Worm (Caenorhabditis elegans): ENCODE measurements around the gene C03B1.1.

The C03B1.1 gene

ce11 chrX:6360077-6360476 lies 14.5 kb upstream of the C03B1.1 start:
- TF ChIP-seq nhr-77 (tag; optimal IDR thresholded peaks at IDR 0.05) (no peak), unc-39 (tag; optimal IDR thresholded peaks at IDR 0.05) (no peak), lin-11 (tag; optimal IDR thresholded peaks at IDR 0.05) (no peak), alr-1 (tag; optimal IDR thresholded peaks at IDR 0.05) (no peak), dmd-4 (tag; optimal IDR thresholded peaks at IDR 0.05) (no peak), ztf-4 (tag; optimal IDR thresholded peaks at IDR 0.05) (no peak), zag-1 (tag; optimal IDR thresholded peaks at IDR 0.05) (no peak), fos-1 (tag; optimal IDR thresholded peaks at IDR 0.05) (no peak), skn-1 (tag; optimal IDR thresholded peaks at IDR 0.05) (no peak)

ce11 chrX:6360658-6361057 lies 13.9 kb upstream of the C03B1.1 start, which contains the start of gene C03B1.14:
C03B1.14 (minus strand) TSS chrX:6360758.
- no peak for TF ChIP-seq sma-3 (GFP tag; optimal IDR thresholded peaks at IDR 0.05)
- TF ChIP-seq skn-1 (tag; optimal IDR thresholded peaks at IDR 0.05), result no peak
- no peak for TF ChIP-seq crh-2 (tag; optimal IDR thresholded peaks at IDR 0.05)
- TF ChIP-seq nhr-77 (tag; optimal IDR thresholded peaks at IDR 0.05), result no peak
- no peak for TF ChIP-seq sma-9 (GFP tag; optimal IDR thresholded peaks at IDR 0.05)
- no peak for TF ChIP-seq sma-9 (tag; optimal IDR thresholded peaks at IDR 0.05)
- TF ChIP-seq mab-5 (tag; optimal IDR thresholded peaks at IDR 0.05), result no peak
- TF ChIP-seq gmeb-1 (tag; optimal IDR thresholded peaks at IDR 0.05), result no peak
- no peak for TF ChIP-seq ceh-16 (tag; optimal IDR thresholded peaks at IDR 0.05)
- no peak for TF ChIP-seq blmp-1 (tag; optimal IDR thresholded peaks at IDR 0.05; ENCODE audit: insufficient read depth)
- TF ChIP-seq ama-1 (optimal IDR thresholded peaks at IDR 0.05), result no peak
- no peak for TF ChIP-seq mdl-1 (tag; optimal IDR thresholded peaks at IDR 0.05)
- TF ChIP-seq snpc-4 (tag; optimal IDR thresholded peaks at IDR 0.05), result no peak
- TF ChIP-seq unc-55 (GFP tag; optimal IDR thresholded peaks at IDR 0.05), result no peak
- no peak for TF ChIP-seq R02D3.7 (tag; optimal IDR thresholded peaks at IDR 0.05)
- no peak for TF ChIP-seq ZK546.5 (tag; optimal IDR thresholded peaks at IDR 0.05)
- no peak for TF ChIP-seq ztf-11 (tag; optimal IDR thresholded peaks at IDR 0.05)
- no peak for TF ChIP-seq lin-39 (tag; optimal IDR thresholded peaks at IDR 0.05)
- TF ChIP-seq nhr-11 (tag; optimal IDR thresholded peaks at IDR 0.05), result no peak
- no peak for TF ChIP-seq mbf-1 (tag; optimal IDR thresholded peaks at IDR 0.05)

ce11 chrX:6364196-6364595 lies 10.4 kb upstream of the C03B1.1 start, which contains the start of gene C03B1.4:
C03B1.4 (plus strand) TSS chrX:6364496.
- no peak for TF ChIP-seq lsy-2 (tag; optimal IDR thresholded peaks at IDR 0.05)
- no peak for TF ChIP-seq blmp-1 (tag; optimal IDR thresholded peaks at IDR 0.05; ENCODE audit: insufficient read depth)
- no peak for TF ChIP-seq nhr-25 (tag; optimal IDR thresholded peaks at IDR 0.05)
- no peak for TF ChIP-seq alr-1 (tag; optimal IDR thresholded peaks at IDR 0.05)
- TF ChIP-seq nhr-237 (tag; optimal IDR thresholded peaks at IDR 0.05), result no peak
- no peak for TF ChIP-seq F13H6.1 (tag; optimal IDR thresholded peaks at IDR 0.05)
- no peak for TF ChIP-seq mab-5 (tag; optimal IDR thresholded peaks at IDR 0.05)
- TF ChIP-seq nhr-77 (tag; optimal IDR thresholded peaks at IDR 0.05), result no peak
- no peak for TF ChIP-seq elt-3 (tag; optimal IDR thresholded peaks at IDR 0.05)
- TF ChIP-seq zag-1 (tag; optimal IDR thresholded peaks at IDR 0.05), result no peak
- no peak for TF ChIP-seq mbf-1 (tag; optimal IDR thresholded peaks at IDR 0.05)
- TF ChIP-seq nhr-21 (tag; optimal IDR thresholded peaks at IDR 0.05), result no peak
- TF ChIP-seq fos-1 (tag; optimal IDR thresholded peaks at IDR 0.05), result no peak
- no peak for TF ChIP-seq peb-1 (tag; optimal IDR thresholded peaks at IDR 0.05)
- TF ChIP-seq skn-1 (tag; optimal IDR thresholded peaks at IDR 0.05), result no peak
- no peak for TF ChIP-seq ztf-1 (GFP tag; conservative IDR thresholded peaks at IDR 0.05)
- TF ChIP-seq nhr-10 (tag; optimal IDR thresholded peaks at IDR 0.05), result no peak
- no peak for TF ChIP-seq nhr-11 (tag; optimal IDR thresholded peaks at IDR 0.05)
- TF ChIP-seq gmeb-1 (tag; optimal IDR thresholded peaks at IDR 0.05), result no peak

- TF ChIP-seq Y55F3AM.14 (GFP tag; optimal IDR thresholded peaks at IDR 0.05) (no peak), elt-3 (tag; optimal IDR thresholded peaks at IDR 0.05) (no peak), lin-13 (GFP tag; optimal IDR thresholded peaks at IDR 0.05) (no peak), alr-1 (tag; optimal IDR thresholded peaks at IDR 0.05) (no peak), ceh-16 (tag; optimal IDR thresholded peaks at IDR 0.05) (no peak), sma-9 (GFP tag; optimal IDR thresholded peaks at IDR 0.05) (no peak), sma-9 (tag; optimal IDR thresholded peaks at IDR 0.05) (no peak), aly-2 (tag; optimal IDR thresholded peaks at IDR 0.05) (no peak), zag-1 (tag; optimal IDR thresholded peaks at IDR 0.05) (no peak), blmp-1 (tag; optimal IDR thresholded peaks at IDR 0.05; ENCODE audit: insufficient read depth) (no peak), mdl-1 (tag; optimal IDR thresholded peaks at IDR 0.05) (no peak), snpc-4 (tag; optimal IDR thresholded peaks at IDR 0.05) (no peak), fos-1 (tag; optimal IDR thresholded peaks at IDR 0.05) (no peak), ZK546.5 (tag; optimal IDR thresholded peaks at IDR 0.05) (no peak), nhr-10 (tag; optimal IDR thresholded peaks at IDR 0.05) (no peak)
These were observed 8.8 kb upstream of the C03B1.1 start, which contains the start of gene C03B1.3 for ce11 chrX:6365715-6366114. C03B1.3 (plus strand) TSS chrX:6366015.
